Worm (Caenorhabditis elegans): ENCODE measurements around the gene ncx-7.
"Not testable (repeated sequence)": the region's sequence is repeated elsewhere in the genome, so short reads cannot be mapped to it uniquely, and the experiment has no call there.

DNA sequence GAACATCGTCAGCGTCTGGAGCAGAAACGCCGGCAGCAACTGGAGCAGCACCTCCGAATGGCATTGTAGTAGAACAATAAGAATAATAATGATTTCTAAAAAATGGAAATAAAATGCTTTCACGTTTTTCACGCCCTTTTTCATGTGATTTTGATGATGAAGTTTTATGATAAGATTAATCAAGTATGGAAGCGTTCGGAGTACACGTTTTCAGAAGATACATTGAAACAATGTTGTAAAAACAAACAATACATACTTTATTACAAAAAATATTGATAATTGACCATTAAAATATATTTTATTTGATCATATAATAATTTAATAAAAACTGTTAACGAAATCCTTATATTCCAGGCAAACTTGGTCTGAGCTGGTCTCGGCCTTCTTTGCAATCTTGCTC, 38.9 kb downstream of the ncx-7 start, which contains the start of gene C07A9.13:
- TF ChIP-seq ref-1 (GFP tag; conservative IDR thresholded peaks at IDR 0.05); tab-1 (GFP tag; IDR thresholded peaks at IDR 0.05); T22C8.4 (GFP tag; IDR thresholded peaks at IDR 0.05); flt-1 (GFP tag; IDR thresholded peaks at IDR 0.05); cog-1 (tag; optimal IDR thresholded peaks at IDR 0.05); ztf-29 (GFP tag; IDR thresholded peaks at IDR 0.05); klf-2 (GFP tag; conservative IDR thresholded peaks at IDR 0.05); med-1 (GFP tag; optimal IDR thresholded peaks at IDR 0.05; ENCODE audit: insufficient read depth); ztf-23 (GFP tag; IDR thresholded peaks at IDR 0.05): not testable (repeated sequence)
